Worm (Caenorhabditis elegans) whole organism, L2 larva: ENCODE results near the gene sec-10.

Experiments
- C34F6.9 ChIP-seq: fragments of 150-350 bp; optimal IDR thresholded peaks from 2 replicates; lab custom pipeline; 2014; ENCODE audit warnings: missing biosample characterization, missing genetic modification characterization
- F13H6.1 ChIP-seq: sonication (generic microtip); optimal IDR thresholded peaks from 2 replicates; lab custom pipeline; 2016; ENCODE audit warnings: missing genetic modification characterization, missing compliant biosample characterization
- R02D3.7 ChIP-seq: fragments of 150-350 bp; optimal IDR thresholded peaks from 2 replicates; lab custom pipeline; 2014; ENCODE audit warnings: missing biosample characterization, missing genetic modification characterization
- Y55F3AM.14 ChIP-seq: fragments of 200-800 bp; sonication (Bioruptor generic); optimal IDR thresholded peaks from 2 replicates; lab custom pipeline; 2018; ENCODE audit warnings: mild to moderate bottlenecking, missing genetic modification characterization, missing compliant biosample characterization
- ZK546.5 ChIP-seq: sonication (generic microtip); optimal IDR thresholded peaks from 2 replicates; lab custom pipeline; 2017; ENCODE audit warnings: missing biosample characterization, missing genetic modification characterization
- alr-1 ChIP-seq: fragments of 150-350 bp; optimal IDR thresholded peaks from 2 replicates; lab custom pipeline; 2014; ENCODE audit warnings: missing biosample characterization, missing genetic modification characterization
- aly-2 ChIP-seq: fragments of 150-350 bp; optimal IDR thresholded peaks from 2 replicates; lab custom pipeline; 2014; ENCODE audit warnings: missing biosample characterization, missing genetic modification characterization
- ama-1 ChIP-seq: fragments of 150-350 bp; optimal IDR thresholded peaks from 2 replicates; lab custom pipeline; 2018; ENCODE audit warnings: inconsistent platforms
- ceh-16 ChIP-seq: fragments of 150-350 bp; optimal IDR thresholded peaks from 2 replicates; lab custom pipeline; 2014; ENCODE audit warnings: missing biosample characterization, missing genetic modification characterization
- crh-2 ChIP-seq: sonication (generic microtip); optimal IDR thresholded peaks from 2 replicates; lab custom pipeline; 2017; ENCODE audit warnings: missing biosample characterization, missing genetic modification characterization
- egl-27 ChIP-seq: sonication (generic microtip); optimal IDR thresholded peaks from 3 replicates; lab custom pipeline; 2017; ENCODE audit warnings: missing biosample characterization, missing genetic modification reagents, missing genetic modification characterization
- elt-1 ChIP-seq: fragments of 150-350 bp; optimal IDR thresholded peaks from 2 replicates; lab custom pipeline; 2014; ENCODE audit warnings: missing biosample characterization, missing genetic modification characterization
- elt-3 ChIP-seq: sonication (generic microtip); optimal IDR thresholded peaks from 2 replicates; lab custom pipeline; 2017; ENCODE audit warnings: missing biosample characterization, missing genetic modification characterization
- fos-1 ChIP-seq: fragments of 150-350 bp; optimal IDR thresholded peaks from 2 replicates; lab custom pipeline; 2014; ENCODE audit warnings: missing biosample characterization, missing genetic modification characterization
- gmeb-1 ChIP-seq: fragments of 150-350 bp; optimal IDR thresholded peaks from 2 replicates; lab custom pipeline; 2014; ENCODE audit warnings: missing biosample characterization, missing genetic modification characterization
- lin-11 ChIP-seq: fragments of 150-350 bp; sonication (generic microtip); optimal IDR thresholded peaks from 2 replicates; lab custom pipeline; 2014; ENCODE audit warnings: missing biosample characterization, missing genetic modification characterization, inconsistent platforms, mixed read lengths
- lsy-2 ChIP-seq, 2 experiments: fragments of 150-350 bp in 1 of 2; sonication (generic microtip) in 1 of 2; optimal IDR thresholded peaks; 2 replicates each; lab custom pipeline; 2014 to 2017; ENCODE audit warnings: missing biosample characterization in 2 of 2, missing genetic modification characterization in 2 of 2
- mab-5 ChIP-seq: fragments of 150-350 bp; optimal IDR thresholded peaks from 2 replicates; lab custom pipeline; 2014; ENCODE audit warnings: missing biosample characterization, missing genetic modification characterization
- mbf-1 ChIP-seq: sonication (generic microtip); optimal IDR thresholded peaks from 2 replicates; lab custom pipeline; 2017; ENCODE audit warnings: missing biosample characterization, missing genetic modification characterization
- mdl-1 ChIP-seq, 2 experiments: fragments of 150-350 bp in 1 of 2; sonication (generic microtip) in 1 of 2; optimal IDR thresholded peaks; 2 replicates each; lab custom pipeline; 2017; ENCODE audit warnings: missing biosample characterization in 2 of 2, missing genetic modification characterization in 2 of 2
- nhr-11 ChIP-seq: fragments of 150-350 bp; optimal IDR thresholded peaks from 2 replicates; lab custom pipeline; 2014; ENCODE audit warnings: missing biosample characterization, missing genetic modification characterization
- nhr-129 ChIP-seq: fragments of 150-350 bp; optimal IDR thresholded peaks from 2 replicates; lab custom pipeline; 2014; ENCODE audit warnings: missing biosample characterization, missing genetic modification characterization
- nhr-21 ChIP-seq: fragments of 150-350 bp; optimal IDR thresholded peaks from 2 replicates; lab custom pipeline; 2014; ENCODE audit warnings: missing biosample characterization, missing genetic modification characterization
- nhr-25 ChIP-seq: fragments of 150-350 bp; sonication (generic microtip); optimal IDR thresholded peaks from 3 replicates; lab custom pipeline; 2014; ENCODE audit warnings: missing biosample characterization, missing genetic modification characterization
- nhr-6 ChIP-seq: fragments of 150-350 bp; optimal IDR thresholded peaks from 2 replicates; lab custom pipeline; 2014; ENCODE audit warnings: missing biosample characterization, missing genetic modification characterization
- peb-1 ChIP-seq: fragments of 150-350 bp; optimal IDR thresholded peaks from 2 replicates; lab custom pipeline; 2014; ENCODE audit warnings: missing biosample characterization, missing genetic modification characterization
- sma-9 ChIP-seq, 2 experiments: fragments of 150-350 bp in 1 of 2; sonication (generic microtip) in 1 of 2; optimal IDR thresholded peaks; 2 replicates each; lab custom pipeline; 2014 to 2016; ENCODE audit warnings: missing genetic modification characterization in 2 of 2, mild to moderate bottlenecking in 1 of 2, missing biosample characterization in 1 of 2, missing compliant biosample characterization in 1 of 2, missing genetic modification reagents in 1 of 2, moderate library complexity in 1 of 2
- snpc-4 ChIP-seq: fragments of 150-350 bp; optimal IDR thresholded peaks from 2 replicates; lab custom pipeline; 2014; ENCODE audit warnings: missing biosample characterization, missing genetic modification characterization
- unc-55 ChIP-seq: fragments of 150-350 bp; sonication (generic microtip); optimal IDR thresholded peaks from 3 replicates; lab custom pipeline; 2014; ENCODE audit warnings: missing biosample characterization, missing genetic modification reagents, missing genetic modification characterization
- unc-62 ChIP-seq: fragments of 150-350 bp; optimal IDR thresholded peaks from 2 replicates; lab custom pipeline; 2014; ENCODE audit warnings: missing biosample characterization, missing genetic modification reagents, missing genetic modification characterization
- zag-1 ChIP-seq: fragments of 150-350 bp; optimal IDR thresholded peaks from 2 replicates; lab custom pipeline; 2014; ENCODE audit warnings: missing biosample characterization, missing genetic modification characterization
- ztf-1 ChIP-seq: fragments of 200-800 bp; sonication (Bioruptor generic); conservative IDR thresholded peaks from 2 replicates; pipeline ENCODE4 v1.3.6; 2022; ENCODE audit warnings: missing genetic modification characterization, missing compliant biosample characterization
- ztf-11 ChIP-seq: sonication (generic microtip); optimal IDR thresholded peaks from 2 replicates; lab custom pipeline; 2017; ENCODE audit warnings: missing biosample characterization, missing genetic modification characterization
- ztf-4 ChIP-seq: fragments of 150-350 bp; optimal IDR thresholded peaks from 2 replicates; lab custom pipeline; 2014; ENCODE audit warnings: missing biosample characterization, missing genetic modification characterization

Gene sec-10

ce11 chrIV:7783801-7784411 lies 1.6 kb upstream of the sec-10 start, which contains the start of gene tag-321:
tag-321 (minus strand) TSS chrIV:7783851.
- TF ChIP-seq sma-9 (GFP tag; optimal IDR thresholded peaks at IDR 0.05; lab: Kevin White, UChicago) (peak; percentile 18), sma-9 (tag; optimal IDR thresholded peaks at IDR 0.05; lab: Kevin White, UChicago) (no peak), peb-1 (tag; lab: Kevin White, UChicago) (no peak), fos-1 (tag; lab: Kevin White, UChicago) (peak; percentile 26)

- TF ChIP-seq ztf-1 (GFP tag; lab: Robert Waterston, UW) (no peak), lin-11 (tag; lab: Kevin White, UChicago) (no peak), alr-1 (no peak), fos-1 (tag; lab: Kevin White, UChicago) (no peak), F13H6.1 (tag; lab: Kevin White, UChicago) (no peak)
- TF ChIP-seq, all 48 proteins: peak for 0
Measured at ce11 chrIV:7778865-7779264, 3.4 kb downstream of the sec-10 start, which contains the start of gene rpap-3. rpap-3 (minus strand) TSS chrIV:7778965.

ce11 chrIV:7775725-7776124 lies 6.6 kb downstream of the sec-10 start, which contains the start of gene swd-2.1:
swd-2.1 (plus strand) TSS chrIV:7776025.
- TF ChIP-seq crh-2 (tag; lab: Kevin White, UChicago) (no peak), peb-1 (tag; lab: Kevin White, UChicago) (no peak), elt-1 (tag; lab: Kevin White, UChicago) (no peak), nhr-21 (tag; lab: Kevin White, UChicago) (no peak), R02D3.7 (tag; lab: Kevin White, UChicago) (no peak), mab-5 (tag; lab: Kevin White, UChicago) (no peak), Y55F3AM.14 (no peak), nhr-11 (tag; lab: Kevin White, UChicago) (no peak), nhr-25 (tag; lab: Kevin White, UChicago) (no peak), ztf-11 (tag; lab: Kevin White, UChicago) (no peak), lin-11 (tag; lab: Kevin White, UChicago) (no peak), unc-55 (GFP tag; lab: Kevin White, UChicago) (no peak), ZK546.5 (tag; lab: Kevin White, UChicago) (no peak), ama-1 (lab: Kevin White, UChicago) (no peak), nhr-129 (tag; lab: Kevin White, UChicago) (no peak)

- TF ChIP-seq nhr-6 (tag; lab: Kevin White, UChicago), result no peak
- TF ChIP-seq alr-1, result no peak
- TF ChIP-seq mbf-1 (tag; lab: Kevin White, UChicago), result no peak
- TF ChIP-seq gmeb-1 (tag; lab: Kevin White, UChicago), result no peak
- TF ChIP-seq C34F6.9 (tag; lab: Kevin White, UChicago), result peak; percentile 73
- TF ChIP-seq mab-5 (tag; lab: Kevin White, UChicago), result no peak
- TF ChIP-seq crh-2 (tag; lab: Kevin White, UChicago), result peak; percentile 17
- TF ChIP-seq lin-11 (tag; lab: Kevin White, UChicago), result no peak
- TF ChIP-seq ztf-4 (tag; lab: Kevin White, UChicago), result no peak
- TF ChIP-seq unc-62, result no peak
- TF ChIP-seq nhr-11 (tag; lab: Kevin White, UChicago), result no peak
- TF ChIP-seq ceh-16 (tag; lab: Kevin White, UChicago), result no peak
- no peak for TF ChIP-seq nhr-25 (tag; lab: Kevin White, UChicago)
- no peak for TF ChIP-seq ama-1 (lab: Kevin White, UChicago)
- TF ChIP-seq nhr-21 (tag; lab: Kevin White, UChicago), result no peak
- no peak for TF ChIP-seq aly-2 (tag; lab: Kevin White, UChicago)
- no peak for TF ChIP-seq egl-27
- peak; percentile 4 for TF ChIP-seq nhr-129 (tag; lab: Kevin White, UChicago)
- TF ChIP-seq mdl-1 (tag; optimal IDR thresholded peaks at IDR 0.05; lab: Kevin White, UChicago), result no peak
- TF ChIP-seq ztf-11 (tag; lab: Kevin White, UChicago), result no peak
- no peak for TF ChIP-seq R02D3.7 (tag; lab: Kevin White, UChicago)
- no peak for TF ChIP-seq snpc-4 (tag; lab: Kevin White, UChicago)
- no peak for TF ChIP-seq elt-3 (tag; lab: Kevin White, UChicago)
- TF ChIP-seq lsy-2 (tag; optimal IDR thresholded peaks at IDR 0.05; lab: Kevin White, UChicago), result peak in 1 of 2 experiments; percentile 63
- TF ChIP-seq fos-1 (tag; lab: Kevin White, UChicago), result no peak
- no peak for TF ChIP-seq Y55F3AM.14
- TF ChIP-seq ZK546.5 (tag; lab: Kevin White, UChicago), result no peak
- TF ChIP-seq unc-55 (GFP tag; lab: Kevin White, UChicago), result peak; percentile 67
- TF ChIP-seq zag-1, result no peak
- TF ChIP-seq peb-1 (tag; lab: Kevin White, UChicago), result no peak
Measured at ce11 chrIV:7774206-7774605, 8.1 kb downstream of the sec-10 start, which contains the start of the genes hcf-1 and swd-2.2. hcf-1 (minus strand) TSS chrIV:7774275. swd-2.2 (plus strand) TSS chrIV:7774411.
